Worm (Caenorhabditis elegans) whole organism, early embryonic: Measurements from ENCODE around the gene kin-34.

Source experiments
- B0310.2 ChIP-seq: sonication (generic microtip); optimal IDR thresholded peaks from 2 replicates; lab custom pipeline; 2016; ENCODE audit warnings: mild to moderate bottlenecking, missing genetic modification characterization, missing compliant biosample characterization
- ama-1 ChIP-seq: fragments of 150-350 bp; optimal IDR thresholded peaks from 2 replicates; lab custom pipeline; 2014
- ets-7 ChIP-seq: sonication (generic microtip); optimal IDR thresholded peaks from 2 replicates; lab custom pipeline; 2016; ENCODE audit warnings: missing genotype, missing genetic modification characterization, missing compliant biosample characterization
- flt-1 ChIP-seq: fragments of 200-800 bp; sonication (Bioruptor generic); IDR thresholded peaks from 2 replicates; pipeline ENCODE4 v1.3.6; 2022; ENCODE audit warnings: missing genetic modification characterization, missing compliant biosample characterization
- hmbx-1 ChIP-seq: sonication (generic microtip); optimal IDR thresholded peaks from 2 replicates; lab custom pipeline; 2016; ENCODE audit warnings: mild to moderate bottlenecking, missing genetic modification characterization, missing compliant biosample characterization
- hmg-4 ChIP-seq: fragments of 200-800 bp; sonication (Bioruptor generic); optimal IDR thresholded peaks from 2 replicates; lab custom pipeline; 2018; ENCODE audit warnings: mild to moderate bottlenecking, missing genetic modification characterization, missing compliant biosample characterization
- hnd-1 ChIP-seq: sonication (generic microtip); optimal IDR thresholded peaks from 2 replicates; lab custom pipeline; 2016; ENCODE audit warnings: missing genetic modification characterization, missing compliant biosample characterization
- pes-1 ChIP-seq: fragments of 200-800 bp; sonication (Bioruptor generic); IDR thresholded peaks from 2 replicates; pipeline ENCODE4 v1.3.6; 2022; ENCODE audit warnings: missing genetic modification reagents, missing genetic modification characterization, missing compliant biosample characterization
- scrt-1 ChIP-seq: fragments of 200-800 bp; sonication (Bioruptor generic); IDR thresholded peaks from 2 replicates; pipeline ENCODE4 v1.3.6; 2022; ENCODE audit warnings: missing genetic modification characterization, missing compliant biosample characterization
- sea-1 ChIP-seq: fragments of 200-800 bp; sonication (Bioruptor generic); conservative IDR thresholded peaks from 2 replicates; pipeline ENCODE4 v1.3.6; 2022; ENCODE audit warnings: missing genetic modification characterization, missing compliant biosample characterization
- tbx-11 ChIP-seq: fragments of 200-800 bp; sonication (Bioruptor generic); IDR thresholded peaks from 2 replicates; pipeline ENCODE4 v1.3.6; 2022; ENCODE audit warnings: missing genetic modification characterization, missing compliant biosample characterization
- tbx-37 ChIP-seq: fragments of 200-800 bp; sonication (Bioruptor generic); conservative IDR thresholded peaks from 2 replicates; pipeline ENCODE4 v1.3.6; 2022; ENCODE audit warnings: missing genetic modification reagents, missing genetic modification characterization, missing compliant biosample characterization
- tra-4 ChIP-seq: sonication (generic microtip); optimal IDR thresholded peaks from 2 replicates; lab custom pipeline; 2017; ENCODE audit warnings: missing genetic modification characterization, missing compliant biosample characterization

DNA sequence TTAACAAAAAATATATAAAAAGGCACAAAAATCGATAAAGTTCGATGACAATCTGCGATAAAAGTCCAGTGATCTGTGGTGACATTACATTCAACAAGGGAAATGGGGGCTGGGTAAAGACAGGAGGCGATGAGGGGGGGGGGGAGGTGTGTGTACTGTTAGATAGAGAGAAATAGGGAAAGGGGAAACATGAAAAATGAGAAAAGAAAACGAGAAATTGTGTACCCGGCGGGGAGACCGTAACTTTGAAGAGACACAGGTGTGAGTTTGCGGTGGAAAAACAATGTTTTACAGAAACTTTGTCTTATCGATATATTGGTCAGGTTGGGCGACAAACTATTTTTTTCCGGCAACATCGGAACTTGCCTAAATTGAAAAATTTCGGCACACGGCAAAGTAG, 14.3 kb upstream of the kin-34 start:
- no peak for TF ChIP-seq scrt-1 (GFP tag; lab: Robert Waterston, UW)
- TF ChIP-seq tra-4 (tag; lab: Kevin White, UChicago), result no peak
- no peak for TF ChIP-seq ama-1
- no peak for TF ChIP-seq sea-1 (GFP tag; lab: Robert Waterston, UW)
- TF ChIP-seq ets-7 (tag; lab: Kevin White, UChicago), result no peak
- no peak for TF ChIP-seq tbx-37 (GFP tag; lab: Robert Waterston, UW)
- no peak for TF ChIP-seq pes-1 (GFP tag; lab: Robert Waterston, UW)
- TF ChIP-seq flt-1 (GFP tag; lab: Robert Waterston, UW), result no peak
- no peak for TF ChIP-seq hnd-1 (tag; lab: Kevin White, UChicago)
- 0 out of 2 replicates have a peak, but pooled peaks have one; percentile 28 for TF ChIP-seq tbx-11 (GFP tag; lab: Robert Waterston, UW)
- TF ChIP-seq hmg-4 (GFP tag; lab: Kevin White, UChicago), result no peak
- TF ChIP-seq B0310.2 (tag; lab: Kevin White, UChicago), result no peak
- TF ChIP-seq hmbx-1 (tag; lab: Kevin White, UChicago), result no peak
